Worm (Caenorhabditis elegans) whole organism, L1 larva: ENCODE measurements around the gene T19D12.4.

Experiments used
- C16A3.4 ChIP-seq: fragments of 150-350 bp; optimal IDR thresholded peaks from 2 replicates; lab custom pipeline; 2014; ENCODE audit warnings: missing biosample characterization, missing genetic modification characterization
- C34B4.2 ChIP-seq: sonication (generic microtip); optimal IDR thresholded peaks from 2 replicates; lab custom pipeline; 2017; ENCODE audit warnings: mild to moderate bottlenecking, missing genetic modification characterization, missing compliant biosample characterization
- aha-1 ChIP-seq: fragments of 150-350 bp; optimal IDR thresholded peaks from 2 replicates; lab custom pipeline; 2014; ENCODE audit warnings: missing biosample characterization, missing genetic modification characterization
- ama-1 ChIP-seq: fragments of 150-350 bp; optimal IDR thresholded peaks from 2 replicates; lab custom pipeline; 2014
- blmp-1 ChIP-seq: fragments of 150-350 bp; optimal IDR thresholded peaks from 2 replicates; lab custom pipeline; 2014; ENCODE audit warnings: missing biosample characterization, missing genetic modification characterization
- ceh-63 ChIP-seq: fragments of 200-800 bp; sonication (Bioruptor generic); optimal IDR thresholded peaks from 2 replicates; lab custom pipeline; 2018; ENCODE audit warnings: mild to moderate bottlenecking, missing genetic modification characterization, missing compliant biosample characterization
- ceh-90 ChIP-seq: sonication (generic microtip); optimal IDR thresholded peaks from 2 replicates; lab custom pipeline; 2016; ENCODE audit warnings: missing genetic modification characterization, missing compliant biosample characterization
- dpl-1 ChIP-seq, 3 experiments: fragments of 150-350 bp in 2 of 3; sonication (generic microtip) in 1 of 3; optimal IDR thresholded peaks; 2 replicates each; lab custom pipeline; 2014 to 2017; ENCODE audit warnings: missing biosample characterization in 3 of 3, missing genetic modification characterization in 3 of 3, missing genetic modification reagents in 3 of 3
- dsc-1 ChIP-seq: sonication (generic microtip); optimal IDR thresholded peaks from 2 replicates; lab custom pipeline; 2016; ENCODE audit warnings: mild to moderate bottlenecking, missing genetic modification characterization, missing compliant biosample characterization
- efl-1 ChIP-seq, 4 experiments: fragments of 150-350 bp; optimal IDR thresholded peaks in 3 of 4; peaks in 1 of 4; 1 replicate in 1 of 4; 2 replicates in 3 of 4; lab custom pipeline; 2014; ENCODE audit warnings: missing biosample characterization in 2 of 4, missing genetic modification characterization in 2 of 4, missing genetic modification reagents in 2 of 4
- egl-13 ChIP-seq: sonication (generic microtip); optimal IDR thresholded peaks from 2 replicates; lab custom pipeline; 2016; ENCODE audit warnings: missing genotype, missing genetic modification reagents, missing genetic modification characterization, missing compliant biosample characterization
- elt-3 ChIP-seq, 6 experiments: fragments of 150-350 bp in 1 of 6; sonication (generic microtip); optimal IDR thresholded peaks; 2 replicates each; lab custom pipeline; 2017 to 2018; ENCODE audit warnings: missing biosample characterization in 6 of 6, missing genetic modification characterization in 6 of 6, inconsistent platforms in 1 of 6
- ets-5 ChIP-seq: fragments of 200-800 bp; sonication (Bioruptor generic); IDR thresholded peaks from 2 replicates; pipeline ENCODE4 v1.3.6; 2022; ENCODE audit warnings: missing genetic modification characterization, missing compliant biosample characterization
- fkh-10 ChIP-seq: sonication (generic microtip); optimal IDR thresholded peaks from 2 replicates; lab custom pipeline; 2017; ENCODE audit warnings: missing biosample characterization, missing genetic modification reagents, missing genetic modification characterization
- fkh-4 ChIP-seq: sonication (generic microtip); optimal IDR thresholded peaks from 2 replicates; lab custom pipeline; 2016; ENCODE audit warnings: missing compliant biosample characterization, missing genetic modification characterization, borderline replicate concordance
- grh-1 ChIP-seq: fragments of 200-800 bp; sonication (Bioruptor generic); IDR thresholded peaks from 2 replicates; pipeline ENCODE4 v1.3.6; 2022; ENCODE audit warnings: missing genetic modification reagents, missing genetic modification characterization, missing compliant biosample characterization
- hlh-17 ChIP-seq: fragments of 200-800 bp; sonication (Bioruptor generic); optimal IDR thresholded peaks from 2 replicates; lab custom pipeline; 2018; ENCODE audit warnings: missing genetic modification characterization, mild to moderate bottlenecking, missing compliant biosample characterization, moderate library complexity, borderline replicate concordance
- hpl-2 ChIP-seq: fragments of 150-350 bp; optimal IDR thresholded peaks from 2 replicates; lab custom pipeline; 2014; ENCODE audit warnings: missing biosample characterization, missing genetic modification reagents, missing genetic modification characterization
- irx-1 ChIP-seq: sonication (generic microtip); optimal IDR thresholded peaks from 2 replicates; lab custom pipeline; 2016; ENCODE audit warnings: missing genetic modification characterization, missing compliant biosample characterization
- isw-1 ChIP-seq: fragments of 200-800 bp; sonication (Bioruptor generic); IDR thresholded peaks from 2 replicates; pipeline ENCODE4 v1.3.6; 2022; ENCODE audit warnings: missing genetic modification characterization, missing compliant biosample characterization
- lin-13 ChIP-seq: fragments of 150-350 bp; optimal IDR thresholded peaks from 2 replicates; lab custom pipeline; 2014; ENCODE audit warnings: missing biosample characterization, missing genetic modification reagents, missing genetic modification characterization
- lin-14 ChIP-seq: fragments of 200-800 bp; sonication (Bioruptor generic); optimal IDR thresholded peaks from 2 replicates; lab custom pipeline; 2018; ENCODE audit warnings: mild to moderate bottlenecking, missing genetic modification characterization, moderate library complexity, missing compliant biosample characterization
- lin-39 ChIP-seq: fragments of 150-350 bp; optimal IDR thresholded peaks from 2 replicates; lab custom pipeline; 2014; ENCODE audit warnings: missing biosample characterization, missing genetic modification reagents, missing genetic modification characterization
- lir-3 ChIP-seq: sonication (generic microtip); optimal IDR thresholded peaks from 2 replicates; lab custom pipeline; 2016; ENCODE audit warnings: mild to moderate bottlenecking, missing genetic modification characterization, moderate library complexity, missing compliant biosample characterization; ENCODE audit not compliant: poor library complexity
- lsy-2 ChIP-seq, 2 experiments: fragments of 150-350 bp; optimal IDR thresholded peaks; 2 replicates each; lab custom pipeline; 2014; ENCODE audit warnings: missing biosample characterization in 2 of 2, missing genetic modification characterization in 2 of 2
- mab-9 ChIP-seq: fragments of 200-800 bp; sonication (Bioruptor generic); IDR thresholded peaks from 2 replicates; pipeline ENCODE4 v1.3.6; 2022; ENCODE audit warnings: missing genetic modification reagents, missing genetic modification characterization, missing compliant biosample characterization
- mdl-1 ChIP-seq, 2 experiments: fragments of 150-350 bp; optimal IDR thresholded peaks; 2 replicates each; lab custom pipeline; 2014 to 2017; ENCODE audit warnings: missing biosample characterization in 2 of 2, missing genetic modification characterization in 2 of 2, inconsistent platforms in 1 of 2
- mef-2 ChIP-seq: fragments of 150-350 bp; optimal IDR thresholded peaks from 2 replicates; lab custom pipeline; 2014; ENCODE audit warnings: missing biosample characterization, missing genetic modification characterization
- nhr-11 ChIP-seq: fragments of 150-350 bp; optimal IDR thresholded peaks from 2 replicates; lab custom pipeline; 2014; ENCODE audit warnings: missing biosample characterization, missing genetic modification characterization
- nhr-12 ChIP-seq: sonication (generic microtip); optimal IDR thresholded peaks from 2 replicates; lab custom pipeline; 2017; ENCODE audit warnings: missing biosample characterization, missing genetic modification characterization
- nhr-19 ChIP-seq: fragments of 200-800 bp; sonication (Bioruptor generic); conservative IDR thresholded peaks from 2 replicates; pipeline ENCODE4 v1.3.6; 2022; ENCODE audit warnings: missing genetic modification characterization, missing compliant biosample characterization
- nhr-20 ChIP-seq: sonication (generic microtip); optimal IDR thresholded peaks from 2 replicates; lab custom pipeline; 2016; ENCODE audit warnings: mild to moderate bottlenecking, missing genetic modification characterization, missing compliant biosample characterization
- nhr-71 ChIP-seq: sonication (generic microtip); optimal IDR thresholded peaks from 2 replicates; lab custom pipeline; 2016; ENCODE audit warnings: mild to moderate bottlenecking, missing genetic modification characterization, moderate library complexity, missing compliant biosample characterization
- nhr-85 ChIP-seq: sonication (generic microtip); peaks from one replicate; lab custom pipeline; 2016; ENCODE audit warnings: missing genetic modification characterization, inconsistent platforms, missing compliant biosample characterization
- pag-3 ChIP-seq: sonication (generic microtip); optimal IDR thresholded peaks from 2 replicates; lab custom pipeline; 2017; ENCODE audit warnings: missing genetic modification characterization, mild to moderate bottlenecking, missing compliant biosample characterization, antibody characterized with exemption, borderline replicate concordance; ENCODE audit not compliant: insufficient read depth
- pax-3 ChIP-seq: fragments of 200-800 bp; sonication (Bioruptor generic); optimal IDR thresholded peaks from 2 replicates; lab custom pipeline; 2018; ENCODE audit warnings: mild to moderate bottlenecking, missing genetic modification characterization, moderate library complexity, missing compliant biosample characterization
- pqm-1 ChIP-seq: sonication (generic microtip); optimal IDR thresholded peaks from 3 replicates; lab custom pipeline; 2017; ENCODE audit warnings: missing biosample characterization, missing genetic modification characterization
- rnt-1 ChIP-seq: sonication (generic microtip); optimal IDR thresholded peaks from 2 replicates; lab custom pipeline; 2016; ENCODE audit warnings: mild to moderate bottlenecking, missing genetic modification characterization, moderate library complexity, missing compliant biosample characterization
- snpc-4 ChIP-seq: fragments of 150-350 bp; optimal IDR thresholded peaks from 2 replicates; lab custom pipeline; 2014; ENCODE audit warnings: missing biosample characterization, missing genetic modification characterization
- snu-23 ChIP-seq: sonication (generic microtip); optimal IDR thresholded peaks from 2 replicates; lab custom pipeline; 2016; ENCODE audit warnings: missing genetic modification characterization, missing compliant biosample characterization
- sox-4 ChIP-seq: sonication (generic microtip); optimal IDR thresholded peaks from 2 replicates; lab custom pipeline; 2016; ENCODE audit warnings: missing genetic modification characterization, missing compliant biosample characterization
- sptf-1 ChIP-seq: fragments of 150-350 bp; optimal IDR thresholded peaks from 2 replicates; lab custom pipeline; 2014; ENCODE audit warnings: missing biosample characterization, missing genetic modification characterization
- sup-37 ChIP-seq: fragments of 200-800 bp; sonication (Bioruptor generic); optimal IDR thresholded peaks from 2 replicates; lab custom pipeline; 2018; ENCODE audit warnings: mild to moderate bottlenecking, missing genetic modification characterization, missing compliant biosample characterization
- tbx-2 ChIP-seq: sonication (generic microtip); optimal IDR thresholded peaks from 2 replicates; lab custom pipeline; 2016; ENCODE audit warnings: missing genetic modification characterization, missing compliant biosample characterization
- tlp-1 ChIP-seq: fragments of 150-350 bp; optimal IDR thresholded peaks from 2 replicates; lab custom pipeline; 2014; ENCODE audit warnings: missing biosample characterization, missing genetic modification characterization
- unc-30 ChIP-seq: sonication (generic microtip); optimal IDR thresholded peaks from 2 replicates; lab custom pipeline; 2017; ENCODE audit warnings: missing biosample characterization, missing genetic modification characterization
- vab-15 ChIP-seq: sonication (generic microtip); optimal IDR thresholded peaks from 2 replicates; lab custom pipeline; 2017; ENCODE audit warnings: missing genotype, mild to moderate bottlenecking, missing genetic modification characterization, missing compliant biosample characterization
- xbp-1 ChIP-seq: sonication (generic microtip); optimal IDR thresholded peaks from 2 replicates; lab custom pipeline; 2016; ENCODE audit warnings: missing genetic modification characterization, missing compliant biosample characterization
- zip-4 ChIP-seq: fragments of 200-800 bp; sonication (Bioruptor generic); optimal IDR thresholded peaks from 2 replicates; lab custom pipeline; 2018; ENCODE audit warnings: mild to moderate bottlenecking, missing genetic modification characterization, moderate library complexity, missing compliant biosample characterization
- ztf-11 ChIP-seq, 2 experiments: sonication (generic microtip); optimal IDR thresholded peaks; 2 replicates each; lab custom pipeline; 2016 to 2017; ENCODE audit warnings: missing genetic modification characterization in 2 of 2, missing biosample characterization in 1 of 2, missing compliant biosample characterization in 1 of 2

Gene T19D12.4

DNA sequence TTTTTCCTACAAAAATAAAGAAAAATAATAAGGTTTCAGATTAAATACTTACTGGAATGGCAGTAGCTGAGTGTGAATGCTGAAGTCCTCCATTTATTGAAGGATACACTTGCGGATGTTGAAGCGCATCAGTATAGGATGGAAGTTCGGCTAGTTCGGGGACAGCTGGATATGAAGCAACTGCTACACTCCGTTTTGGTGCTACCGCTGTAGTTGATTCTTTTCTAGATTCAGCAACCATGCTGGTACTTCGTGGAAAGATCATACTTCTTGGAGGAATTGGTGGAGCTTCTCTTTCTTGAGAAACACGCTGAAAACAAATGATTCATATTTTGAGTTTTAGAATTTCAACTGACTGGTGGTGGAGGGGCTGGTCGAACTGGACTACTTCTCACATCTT lies 22.3 kb upstream of the T19D12.4 start:
- TF ChIP-seq rnt-1 (no peak), grh-1 (GFP tag; lab: Robert Waterston, UW) (no peak), nhr-85 (tag; lab: Kevin White, UChicago) (no peak), snpc-4 (no peak), hlh-17 (GFP tag; lab: Kevin White, UChicago) (no peak), nhr-11 (tag; lab: Kevin White, UChicago) (no peak), nhr-20 (tag; lab: Kevin White, UChicago) (no peak), blmp-1 (tag; lab: Kevin White, UChicago) (no peak), zip-4 (GFP tag; lab: Kevin White, UChicago) (no peak), unc-30 (tag; lab: Kevin White, UChicago) (no peak), sup-37 (GFP tag; lab: Kevin White, UChicago) (no peak), tbx-2 (tag; lab: Kevin White, UChicago) (no peak), pqm-1 (tag; lab: Kevin White, UChicago) (no peak), tlp-1 (no peak), lin-14 (GFP tag; lab: Kevin White, UChicago) (no peak)

DNA sequence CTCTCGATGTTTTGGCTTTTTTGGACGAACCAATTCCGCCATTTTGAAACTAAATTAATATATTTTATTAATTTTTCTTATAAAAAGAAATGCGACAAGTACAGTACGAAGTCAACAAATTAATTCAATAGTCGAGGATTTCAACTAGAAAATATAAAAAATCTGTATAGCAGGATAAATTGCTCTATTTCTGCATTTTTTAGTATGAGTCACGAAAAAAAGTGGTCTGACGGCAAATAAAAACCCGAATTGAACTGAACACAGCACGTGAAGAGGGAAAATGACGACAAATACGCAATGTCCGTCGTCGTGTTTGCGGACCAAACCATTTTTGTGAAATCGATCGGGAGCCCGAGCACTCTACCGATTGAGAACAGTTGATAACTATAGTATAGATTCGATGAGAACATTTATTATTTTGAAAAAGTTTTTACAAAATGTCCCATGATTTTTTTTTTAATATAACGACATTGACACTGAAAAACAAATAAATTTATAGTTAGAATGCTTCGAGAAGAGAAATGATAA lies 21.5 kb upstream of the T19D12.4 start, which contains the start of gene epg-5:
TSS of gene epg-5 (minus strand) at position 51 of the 528 bp plus-strand sequence.
- TF ChIP-seq xbp-1 (tag; lab: Kevin White, UChicago) (no peak), hpl-2 (GFP tag; lab: Kevin White, UChicago) (no peak), aha-1 (tag; lab: Kevin White, UChicago) (no peak), vab-15 (no peak), C16A3.4 (tag; lab: Kevin White, UChicago) (peak; percentile 6), lin-13 (no peak), fkh-10 (no peak), pax-3 (tag; lab: Kevin White, UChicago) (no peak), elt-3 (tag; optimal IDR thresholded peaks at IDR 0.05; lab: Kevin White, UChicago) (no peak), efl-1 (optimal IDR thresholded peaks at IDR 0.05; lab: Kevin White, UChicago) (peak; percentile 42 to 54), efl-1 (GFP tag; optimal IDR thresholded peaks at IDR 0.05 in 1 of 2; lab: Kevin White, UChicago) (peak; percentile 53 to 80), dsc-1 (tag; lab: Kevin White, UChicago) (no peak), nhr-12 (no peak), sox-4 (tag; lab: Kevin White, UChicago) (no peak), lsy-2 (tag; optimal IDR thresholded peaks at IDR 0.05; lab: Kevin White, UChicago) (peak; percentile 41 to 57), pqm-1 (tag; lab: Kevin White, UChicago) (no peak), nhr-19 (GFP tag; lab: Robert Waterston, UW) (no peak), ztf-11 (tag; optimal IDR thresholded peaks at IDR 0.05; lab: Kevin White, UChicago) (no peak), fkh-4 (tag; lab: Kevin White, UChicago) (no peak), nhr-11 (tag; lab: Kevin White, UChicago) (no peak), pag-3 (tag; lab: Kevin White, UChicago) (no peak), ama-1 (lab: Kevin White, UChicago) (no peak), C34B4.2 (no peak), mef-2 (tag; lab: Kevin White, UChicago) (no peak), isw-1 (GFP tag; lab: Robert Waterston, UW) (no peak), egl-13 (no peak), rnt-1 (peak; percentile 31), mab-9 (GFP tag; lab: Robert Waterston, UW) (no peak), nhr-20 (tag; lab: Kevin White, UChicago) (peak; percentile 40), lin-39 (tag; lab: Kevin White, UChicago) (no peak), snu-23 (peak; percentile 49), nhr-71 (tag; lab: Kevin White, UChicago) (peak; percentile 38), dpl-1 (GFP tag; optimal IDR thresholded peaks at IDR 0.05; lab: Kevin White, UChicago) (peak in 2 of 3 experiments; percentile 46 to 54), ceh-90 (no peak), ets-5 (GFP tag; lab: Robert Waterston, UW) (no peak), sptf-1 (tag; lab: Kevin White, UChicago) (no peak), lir-3 (tag; lab: Kevin White, UChicago) (no peak), nhr-85 (tag; lab: Kevin White, UChicago) (no peak), snpc-4 (no peak), ceh-63 (no peak), irx-1 (tag; lab: Kevin White, UChicago) (no peak), mdl-1 (tag; optimal IDR thresholded peaks at IDR 0.05; lab: Kevin White, UChicago) (peak in 1 of 2 experiments; percentile 75)
